Worm (Caenorhabditis elegans) whole organism, early embryonic: ENCODE data around the gene npp-24.
"Not testable (repeated sequence)": the region's sequence is repeated elsewhere in the genome, so short reads cannot be mapped to it uniquely, and the experiment has no call there.

ENCODE experiments used
- B0310.2 ChIP-seq: sonication (generic microtip); optimal IDR thresholded peaks from 2 replicates; lab custom pipeline; 2016; ENCODE audit warnings: mild to moderate bottlenecking, missing genetic modification characterization, missing compliant biosample characterization
- F13C5.2 ChIP-seq: sonication (generic microtip); optimal IDR thresholded peaks from 2 replicates; lab custom pipeline; 2017; ENCODE audit warnings: mild to moderate bottlenecking, missing genetic modification characterization, inconsistent platforms, missing compliant biosample characterization
- aly-1 ChIP-seq: sonication (generic microtip); optimal IDR thresholded peaks from 2 replicates; lab custom pipeline; 2016; ENCODE audit warnings: missing genetic modification characterization, missing compliant biosample characterization
- ama-1 ChIP-seq: fragments of 150-350 bp; optimal IDR thresholded peaks from 2 replicates; lab custom pipeline; 2014
- ceh-13 ChIP-seq: fragments of 200-800 bp; sonication (Bioruptor generic); optimal IDR thresholded peaks from 2 replicates; lab custom pipeline; 2018; ENCODE audit warnings: mild to moderate bottlenecking, missing genetic modification characterization, missing compliant biosample characterization
- ceh-36 ChIP-seq: sonication (generic microtip); optimal IDR thresholded peaks from 2 replicates; lab custom pipeline; 2016; ENCODE audit warnings: missing genetic modification characterization, inconsistent platforms, missing compliant biosample characterization
- ets-7 ChIP-seq: sonication (generic microtip); optimal IDR thresholded peaks from 2 replicates; lab custom pipeline; 2016; ENCODE audit warnings: missing genotype, missing genetic modification characterization, missing compliant biosample characterization
- flt-1 ChIP-seq: fragments of 200-800 bp; sonication (Bioruptor generic); IDR thresholded peaks from 2 replicates; pipeline ENCODE4 v1.3.6; 2022; ENCODE audit warnings: missing genetic modification characterization, missing compliant biosample characterization
- hmbx-1 ChIP-seq: sonication (generic microtip); optimal IDR thresholded peaks from 2 replicates; lab custom pipeline; 2016; ENCODE audit warnings: mild to moderate bottlenecking, missing genetic modification characterization, missing compliant biosample characterization
- hmg-4 ChIP-seq: fragments of 200-800 bp; sonication (Bioruptor generic); optimal IDR thresholded peaks from 2 replicates; lab custom pipeline; 2018; ENCODE audit warnings: mild to moderate bottlenecking, missing genetic modification characterization, missing compliant biosample characterization
- hnd-1 ChIP-seq: sonication (generic microtip); optimal IDR thresholded peaks from 2 replicates; lab custom pipeline; 2016; ENCODE audit warnings: missing genetic modification characterization, missing compliant biosample characterization
- pes-1 ChIP-seq: fragments of 200-800 bp; sonication (Bioruptor generic); IDR thresholded peaks from 2 replicates; pipeline ENCODE4 v1.3.6; 2022; ENCODE audit warnings: missing genetic modification reagents, missing genetic modification characterization, missing compliant biosample characterization
- scrt-1 ChIP-seq: fragments of 200-800 bp; sonication (Bioruptor generic); IDR thresholded peaks from 2 replicates; pipeline ENCODE4 v1.3.6; 2022; ENCODE audit warnings: missing genetic modification characterization, missing compliant biosample characterization
- sea-1 ChIP-seq: fragments of 200-800 bp; sonication (Bioruptor generic); conservative IDR thresholded peaks from 2 replicates; pipeline ENCODE4 v1.3.6; 2022; ENCODE audit warnings: missing genetic modification characterization, missing compliant biosample characterization
- tbx-11 ChIP-seq: fragments of 200-800 bp; sonication (Bioruptor generic); IDR thresholded peaks from 2 replicates; pipeline ENCODE4 v1.3.6; 2022; ENCODE audit warnings: missing genetic modification characterization, missing compliant biosample characterization
- tbx-37 ChIP-seq: fragments of 200-800 bp; sonication (Bioruptor generic); conservative IDR thresholded peaks from 2 replicates; pipeline ENCODE4 v1.3.6; 2022; ENCODE audit warnings: missing genetic modification reagents, missing genetic modification characterization, missing compliant biosample characterization
- tra-4 ChIP-seq: sonication (generic microtip); optimal IDR thresholded peaks from 2 replicates; lab custom pipeline; 2017; ENCODE audit warnings: missing genetic modification characterization, missing compliant biosample characterization

npp-24 gene

ce11 chrII:5527841-5528240 is 22.2 kb downstream of the npp-24 start, which contains the start of gene ZK177.1:
Gene ZK177.1 (plus strand): TSS chrII:5528141.
- TF ChIP-seq flt-1 = no peak
- no peak for TF ChIP-seq tbx-37 (GFP tag; lab: Robert Waterston, UW)
- TF ChIP-seq F13C5.2 (tag; lab: Kevin White, UChicago) = no peak
- no peak for TF ChIP-seq hmbx-1 (tag; lab: Kevin White, UChicago)
- TF ChIP-seq hmg-4 (GFP tag; lab: Kevin White, UChicago) = no peak
- no peak for TF ChIP-seq ceh-36 (tag; lab: Kevin White, UChicago)
- TF ChIP-seq scrt-1 (GFP tag; lab: Robert Waterston, UW) = no peak
- no peak for TF ChIP-seq hnd-1 (tag; lab: Kevin White, UChicago)
- no peak for TF ChIP-seq sea-1 (GFP tag; lab: Robert Waterston, UW)
- no peak for TF ChIP-seq tra-4 (tag; lab: Kevin White, UChicago)
- no peak for TF ChIP-seq ama-1 (lab: Kevin White, UChicago)
- no peak for TF ChIP-seq ets-7 (tag; lab: Kevin White, UChicago)
- TF ChIP-seq ceh-13 (GFP tag; lab: Kevin White, UChicago) = no peak

ce11 chrII:5531855-5532328 is 26.2 kb downstream of the npp-24 start, which contains the start of gene C17C3.9:
Gene C17C3.9 (minus strand): TSS chrII:5532278.
- TF ChIP-seq scrt-1 (GFP tag; lab: Robert Waterston, UW) (no peak), ceh-13 (GFP tag; lab: Kevin White, UChicago) (no peak), ceh-36 (tag; lab: Kevin White, UChicago) (no peak), hnd-1 (tag; lab: Kevin White, UChicago) (no peak), tbx-37 (GFP tag; lab: Robert Waterston, UW) (no peak), hmbx-1 (tag; lab: Kevin White, UChicago) (no peak), hmg-4 (GFP tag; lab: Kevin White, UChicago) (no peak), tbx-11 (GFP tag; lab: Robert Waterston, UW) (no peak), sea-1 (GFP tag; lab: Robert Waterston, UW) (no peak), ets-7 (tag; lab: Kevin White, UChicago) (no peak), tra-4 (tag; lab: Kevin White, UChicago) (no peak), F13C5.2 (tag; lab: Kevin White, UChicago) (no peak), ama-1 (lab: Kevin White, UChicago) (no peak), pes-1 (GFP tag; lab: Robert Waterston, UW) (no peak), flt-1 (no peak), aly-1 (tag; lab: Kevin White, UChicago) (no peak), B0310.2 (tag; lab: Kevin White, UChicago) (no peak)

- TF ChIP-seq ets-7 (tag; lab: Kevin White, UChicago) (no peak), flt-1 (no peak), B0310.2 (tag; lab: Kevin White, UChicago) (no peak)
These were observed 28.0 kb downstream of the npp-24 start, which contains the start of gene hlh-26 for ce11 chrII:5533642-5534041. Gene hlh-26 (minus strand): TSS chrII:5533742.

- TF ChIP-seq tra-4 (tag; lab: Kevin White, UChicago); ceh-13 (GFP tag; lab: Kevin White, UChicago); ceh-36 (tag; lab: Kevin White, UChicago): not testable (repeated sequence)
These were observed 29.3 kb downstream of the npp-24 start, which contains the start of gene hlh-25 for ce11 chrII:5534939-5535338. Gene hlh-25 (plus strand): TSS chrII:5535239.

- TF ChIP-seq hmbx-1 (tag; lab: Kevin White, UChicago) = no peak
- TF ChIP-seq sea-1 (GFP tag; lab: Robert Waterston, UW) = no peak
These were observed 31.4 kb downstream of the npp-24 start for ce11 chrII:5537078-5537477.

ce11 chrII:5537524-5537923 is 31.9 kb downstream of the npp-24 start, which contains the start of gene C17C3.11:
Gene C17C3.11 (plus strand): TSS chrII:5537824.
- TF ChIP-seq aly-1 (tag; lab: Kevin White, UChicago) (no peak), pes-1 (GFP tag; lab: Robert Waterston, UW) (no peak), tra-4 (tag; lab: Kevin White, UChicago) (no peak), hmbx-1 (tag; lab: Kevin White, UChicago) (no peak), hnd-1 (tag; lab: Kevin White, UChicago) (no peak), ama-1 (lab: Kevin White, UChicago) (no peak), sea-1 (GFP tag; lab: Robert Waterston, UW) (no peak), flt-1 (no peak), tbx-11 (GFP tag; lab: Robert Waterston, UW) (no peak), ceh-13 (GFP tag; lab: Kevin White, UChicago) (no peak), ets-7 (tag; lab: Kevin White, UChicago) (no peak), ceh-36 (tag; lab: Kevin White, UChicago) (no peak), scrt-1 (GFP tag; lab: Robert Waterston, UW) (no peak), tbx-37 (GFP tag; lab: Robert Waterston, UW) (no peak)

DNA sequence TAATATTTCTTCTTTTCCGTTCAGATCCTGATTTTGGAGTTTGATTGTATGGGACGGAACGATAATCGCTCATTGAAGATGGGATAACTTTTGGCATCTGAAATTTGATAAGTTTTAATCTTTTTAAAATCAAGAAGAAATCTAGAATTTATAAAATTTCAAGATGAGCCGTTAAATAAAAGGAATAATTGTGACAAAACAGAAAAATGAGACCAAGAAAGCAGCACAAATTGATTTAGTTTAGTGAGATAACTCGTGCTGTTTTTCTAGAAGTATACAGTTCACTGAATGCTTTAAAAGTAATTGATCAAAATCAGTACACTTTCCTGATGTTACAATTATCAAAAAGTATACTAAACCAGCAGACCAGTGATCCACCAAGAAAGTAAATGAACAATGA is 34.4 kb downstream of the npp-24 start, which contains the start of gene hlh-27:
Gene hlh-27 (minus strand): TSS at position 101 of the 400 bp plus-strand sequence.
- not testable (repeated sequence) for TF ChIP-seq hnd-1 (tag; lab: Kevin White, UChicago); B0310.2 (tag; lab: Kevin White, UChicago); flt-1

- TF ChIP-seq ceh-13 (GFP tag; lab: Kevin White, UChicago) (no peak), ceh-36 (tag; lab: Kevin White, UChicago) (no peak), hmg-4 (GFP tag; lab: Kevin White, UChicago) (no peak), scrt-1 (GFP tag; lab: Robert Waterston, UW) (no peak), pes-1 (GFP tag; lab: Robert Waterston, UW) (no peak), tbx-11 (GFP tag; lab: Robert Waterston, UW) (no peak), tra-4 (tag; lab: Kevin White, UChicago) (no peak), hmbx-1 (tag; lab: Kevin White, UChicago) (no peak), B0310.2 (tag; lab: Kevin White, UChicago) (no peak), tbx-37 (GFP tag; lab: Robert Waterston, UW) (no peak), ama-1 (lab: Kevin White, UChicago) (no peak)
These were observed 36.0 kb downstream of the npp-24 start, which contains the start of gene C17C3.24 for ce11 chrII:5541685-5542084. Gene C17C3.24 (minus strand): TSS chrII:5541785.
